Worm (Caenorhabditis elegans) whole organism, L2 larva: ENCODE data around the gene R09F10.5.

Experiments used
- F13H6.1 ChIP-seq: sonication (generic microtip); optimal IDR thresholded peaks from 2 replicates; lab custom pipeline; 2016; ENCODE audit warnings: missing genetic modification characterization, missing compliant biosample characterization
- R02D3.7 ChIP-seq: fragments of 150-350 bp; optimal IDR thresholded peaks from 2 replicates; lab custom pipeline; 2014; ENCODE audit warnings: missing biosample characterization, missing genetic modification characterization
- ZK546.5 ChIP-seq: sonication (generic microtip); optimal IDR thresholded peaks from 2 replicates; lab custom pipeline; 2017; ENCODE audit warnings: missing biosample characterization, missing genetic modification characterization
- aly-2 ChIP-seq: fragments of 150-350 bp; optimal IDR thresholded peaks from 2 replicates; lab custom pipeline; 2014; ENCODE audit warnings: missing biosample characterization, missing genetic modification characterization
- ama-1 ChIP-seq: fragments of 150-350 bp; optimal IDR thresholded peaks from 2 replicates; lab custom pipeline; 2018; ENCODE audit warnings: inconsistent platforms
- blmp-1 ChIP-seq: sonication (generic microtip); optimal IDR thresholded peaks from 2 replicates; lab custom pipeline; 2017; ENCODE audit warnings: missing genetic modification characterization, mild to moderate bottlenecking, missing compliant biosample characterization, antibody characterized with exemption, moderate library complexity; ENCODE audit not compliant: insufficient read depth
- ceh-16 ChIP-seq: fragments of 150-350 bp; optimal IDR thresholded peaks from 2 replicates; lab custom pipeline; 2014; ENCODE audit warnings: missing biosample characterization, missing genetic modification characterization
- crh-2 ChIP-seq: sonication (generic microtip); optimal IDR thresholded peaks from 2 replicates; lab custom pipeline; 2017; ENCODE audit warnings: missing biosample characterization, missing genetic modification characterization
- elt-1 ChIP-seq: fragments of 150-350 bp; optimal IDR thresholded peaks from 2 replicates; lab custom pipeline; 2014; ENCODE audit warnings: missing biosample characterization, missing genetic modification characterization
- fos-1 ChIP-seq: fragments of 150-350 bp; optimal IDR thresholded peaks from 2 replicates; lab custom pipeline; 2014; ENCODE audit warnings: missing biosample characterization, missing genetic modification characterization
- lin-11 ChIP-seq: fragments of 150-350 bp; sonication (generic microtip); optimal IDR thresholded peaks from 2 replicates; lab custom pipeline; 2014; ENCODE audit warnings: missing biosample characterization, missing genetic modification characterization, inconsistent platforms, mixed read lengths
- lin-13 ChIP-seq: fragments of 150-350 bp; optimal IDR thresholded peaks from 2 replicates; lab custom pipeline; 2014; ENCODE audit warnings: missing biosample characterization, missing genetic modification reagents, missing genetic modification characterization
- lin-39 ChIP-seq: fragments of 150-350 bp; optimal IDR thresholded peaks from 2 replicates; lab custom pipeline; 2014; ENCODE audit warnings: missing biosample characterization, missing genetic modification reagents, missing genetic modification characterization
- lsy-2 ChIP-seq, 2 experiments: fragments of 150-350 bp in 1 of 2; sonication (generic microtip) in 1 of 2; optimal IDR thresholded peaks; 2 replicates each; lab custom pipeline; 2014 to 2017; ENCODE audit warnings: missing biosample characterization in 2 of 2, missing genetic modification characterization in 2 of 2
- mbf-1 ChIP-seq: sonication (generic microtip); optimal IDR thresholded peaks from 2 replicates; lab custom pipeline; 2017; ENCODE audit warnings: missing biosample characterization, missing genetic modification characterization
- nhr-129 ChIP-seq: fragments of 150-350 bp; optimal IDR thresholded peaks from 2 replicates; lab custom pipeline; 2014; ENCODE audit warnings: missing biosample characterization, missing genetic modification characterization
- nhr-237 ChIP-seq: fragments of 150-350 bp; optimal IDR thresholded peaks from 2 replicates; lab custom pipeline; 2014; ENCODE audit warnings: missing biosample characterization, missing genetic modification characterization
- nhr-25 ChIP-seq: fragments of 150-350 bp; sonication (generic microtip); optimal IDR thresholded peaks from 3 replicates; lab custom pipeline; 2014; ENCODE audit warnings: missing biosample characterization, missing genetic modification characterization
- peb-1 ChIP-seq: fragments of 150-350 bp; optimal IDR thresholded peaks from 2 replicates; lab custom pipeline; 2014; ENCODE audit warnings: missing biosample characterization, missing genetic modification characterization
- sma-9 ChIP-seq, 2 experiments: fragments of 150-350 bp in 1 of 2; sonication (generic microtip) in 1 of 2; optimal IDR thresholded peaks; 2 replicates each; lab custom pipeline; 2014 to 2016; ENCODE audit warnings: missing genetic modification characterization in 2 of 2, mild to moderate bottlenecking in 1 of 2, missing biosample characterization in 1 of 2, missing compliant biosample characterization in 1 of 2, missing genetic modification reagents in 1 of 2, moderate library complexity in 1 of 2
- unc-55 ChIP-seq: fragments of 150-350 bp; sonication (generic microtip); optimal IDR thresholded peaks from 3 replicates; lab custom pipeline; 2014; ENCODE audit warnings: missing biosample characterization, missing genetic modification reagents, missing genetic modification characterization
- ztf-11 ChIP-seq: sonication (generic microtip); optimal IDR thresholded peaks from 2 replicates; lab custom pipeline; 2017; ENCODE audit warnings: missing biosample characterization, missing genetic modification characterization

Gene R09F10.5

ce11 chrX:8262734-8263133 lies 44.8 kb downstream of the R09F10.5 start:
- TF ChIP-seq nhr-129 (tag; lab: Kevin White, UChicago) (peak; percentile 38), fos-1 (tag; lab: Kevin White, UChicago) (no peak), lin-39 (no peak), nhr-25 (tag; lab: Kevin White, UChicago) (no peak), elt-1 (no peak)
- TF ChIP-seq, all 48 proteins: peak for 1

DNA sequence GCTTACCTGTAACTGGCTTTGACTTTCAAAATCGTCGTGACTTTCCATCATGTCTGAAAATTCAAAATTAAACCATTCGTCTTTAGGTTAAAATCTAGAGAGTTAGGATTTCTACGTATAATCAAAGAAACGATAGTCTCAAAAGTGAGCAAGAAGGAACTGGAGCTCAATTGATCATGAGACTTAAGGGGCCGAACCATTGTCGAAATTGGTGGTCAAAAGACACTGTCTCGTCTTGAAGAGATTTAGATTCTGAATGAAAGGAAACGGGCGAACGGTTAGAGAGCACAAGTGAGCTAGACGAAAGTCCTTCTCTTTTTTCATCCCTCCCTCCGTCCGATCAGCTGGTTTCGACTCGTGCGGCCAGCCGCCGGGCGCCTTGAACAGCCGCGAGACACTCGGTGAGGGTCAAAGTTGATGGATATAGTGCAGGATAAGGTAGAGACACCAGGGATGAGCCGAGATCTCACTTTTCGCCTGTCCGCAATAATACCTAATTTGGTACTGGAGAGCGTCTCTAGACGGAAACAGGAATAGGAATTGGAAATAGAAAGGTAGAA lies 46.3 kb downstream of the R09F10.5 start, which contains the start of gene M60.7:
Gene M60.7, minus strand, starts transcription at position 51 of the 560 bp plus-strand sequence.
- no peak for TF ChIP-seq ztf-11 (tag; lab: Kevin White, UChicago)
- no peak for TF ChIP-seq nhr-25 (tag; lab: Kevin White, UChicago)
- TF ChIP-seq aly-2 (tag; lab: Kevin White, UChicago) = no peak
- no peak for TF ChIP-seq ama-1 (lab: Kevin White, UChicago)
- TF ChIP-seq blmp-1 (tag; lab: Kevin White, UChicago) = no peak
- TF ChIP-seq elt-1 = no peak
- no peak for TF ChIP-seq lin-13 (GFP tag; lab: Kevin White, UChicago)
- TF ChIP-seq mbf-1 (tag; lab: Kevin White, UChicago) = no peak
- TF ChIP-seq nhr-237 = no peak
- TF ChIP-seq ceh-16 (tag; lab: Kevin White, UChicago) = no peak
- TF ChIP-seq lsy-2 (tag; optimal IDR thresholded peaks at IDR 0.05; lab: Kevin White, UChicago) = no peak
- TF ChIP-seq sma-9 (GFP tag; optimal IDR thresholded peaks at IDR 0.05; lab: Kevin White, UChicago) = no peak
- TF ChIP-seq sma-9 (tag; optimal IDR thresholded peaks at IDR 0.05; lab: Kevin White, UChicago) = no peak
- TF ChIP-seq ZK546.5 (tag; lab: Kevin White, UChicago) = no peak
- no peak for TF ChIP-seq R02D3.7 (tag; lab: Kevin White, UChicago)
- no peak for TF ChIP-seq peb-1 (tag; lab: Kevin White, UChicago)
- TF ChIP-seq lin-11 = no peak
- TF ChIP-seq, all 48 proteins: peak for 0

- no peak for TF ChIP-seq unc-55 (GFP tag; lab: Kevin White, UChicago)
- no peak for TF ChIP-seq crh-2 (tag; lab: Kevin White, UChicago)
- TF ChIP-seq nhr-129 (tag; lab: Kevin White, UChicago) = peak; percentile 62
- no peak for TF ChIP-seq F13H6.1 (tag; lab: Kevin White, UChicago)
- TF ChIP-seq ama-1 (lab: Kevin White, UChicago) = no peak
- TF ChIP-seq, all 48 proteins: peak for 1
These were observed 49.8 kb downstream of the R09F10.5 start for ce11 chrX:8257687-8258086.
